Worm (Caenorhabditis elegans): ENCODE measurements around the gene ssp-10.
A peak's percentile ranks its signal among the peaks of the same experiment; 100 is the strongest.

Gene ssp-10

DNA sequence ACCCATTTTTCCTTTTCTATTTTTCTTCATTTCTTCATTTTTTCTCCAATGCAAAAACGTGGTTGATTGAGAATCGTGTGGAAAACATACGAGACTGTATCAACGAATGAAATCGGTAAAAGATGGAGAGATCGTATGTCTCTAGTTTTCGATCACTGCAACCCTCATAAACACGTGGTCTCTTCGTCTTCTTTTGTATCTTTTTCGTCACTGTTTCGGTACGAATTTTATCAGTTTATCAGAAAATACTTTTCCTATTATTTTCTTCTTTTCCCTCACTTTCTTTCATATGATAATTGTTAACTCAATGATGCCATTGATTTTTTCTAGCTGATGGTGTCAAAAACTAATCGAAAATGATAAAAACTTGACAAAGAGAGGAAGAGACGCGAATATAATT lies 24.8 kb upstream of the ssp-10 start (continued):
- TF ChIP-seq arid-1 (GFP tag; conservative IDR thresholded peaks at IDR 0.05) (no peak), lin-39 (tag; optimal IDR thresholded peaks at IDR 0.05) (no peak), ces-1 (GFP tag; optimal IDR thresholded peaks at IDR 0.05) (no peak), Y75B8A.6 (GFP tag; IDR thresholded peaks at IDR 0.05) (no peak), F10B5.3 (tag; optimal IDR thresholded peaks at IDR 0.05) (no peak), lim-7 (GFP tag; IDR thresholded peaks at IDR 0.05) (no peak), unc-39 (tag; optimal IDR thresholded peaks at IDR 0.05) (no peak), nhr-76 (tag; optimal IDR thresholded peaks at IDR 0.05) (no peak), unc-62 (GFP tag; optimal IDR thresholded peaks at IDR 0.05 in 1 of 2) (peak in 1 of 2 experiments; percentile 43), unc-62 (tag; optimal IDR thresholded peaks at IDR 0.05) (no peak), hmg-1.1 (GFP tag; IDR thresholded peaks at IDR 0.05) (no peak), madf-9 (GFP tag; conservative IDR thresholded peaks at IDR 0.05) (no peak), ceh-62 (tag; optimal IDR thresholded peaks at IDR 0.05) (no peak), ceh-44 (GFP tag; IDR thresholded peaks at IDR 0.05) (no peak), nhr-237 (tag; optimal IDR thresholded peaks at IDR 0.05) (no peak), tag-97 (GFP tag; IDR thresholded peaks at IDR 0.05) (no peak), saeg-2 (GFP tag; IDR thresholded peaks at IDR 0.05) (no peak), nhr-77 (tag; optimal IDR thresholded peaks at IDR 0.05) (no peak), tra-1 (GFP tag; IDR thresholded peaks at IDR 0.05) (no peak), ZK337.2 (GFP tag; IDR thresholded peaks at IDR 0.05) (no peak), skn-1 (tag; optimal IDR thresholded peaks at IDR 0.05) (no peak), pha-4 (GFP tag; IDR thresholded peaks at IDR 0.05) (no peak), pha-4 (tag; optimal IDR thresholded peaks at IDR 0.05) (no peak), dmd-6 (GFP tag; IDR thresholded peaks at IDR 0.05) (peak; percentile 92), nhr-11 (tag; optimal IDR thresholded peaks at IDR 0.05) (no peak), nhr-28 (tag; optimal IDR thresholded peaks at IDR 0.05) (peak; percentile 87), lin-1 (GFP tag; IDR thresholded peaks at IDR 0.05) (no peak), nhr-102 (tag; optimal IDR thresholded peaks at IDR 0.05) (no peak), snpc-1.2 (GFP tag; IDR thresholded peaks at IDR 0.05) (no peak), pqm-1 (tag; optimal IDR thresholded peaks at IDR 0.05) (peak; percentile 11), ceh-20 (GFP tag; IDR thresholded peaks at IDR 0.05) (no peak), nhr-25 (tag; optimal IDR thresholded peaks at IDR 0.05; ENCODE audit: borderline replicate concordance, insufficient read depth) (no peak), jun-1 (tag; optimal IDR thresholded peaks at IDR 0.05) (no peak), fos-1 (tag; optimal IDR thresholded peaks at IDR 0.05) (no peak), daf-16 (GFP tag; optimal IDR thresholded peaks at IDR 0.05) (no peak), daf-16 (tag; optimal IDR thresholded peaks at IDR 0.05) (peak; percentile 88), gei-8 (GFP tag; optimal IDR thresholded peaks at IDR 0.05) (no peak), nhr-42 (GFP tag; IDR thresholded peaks at IDR 0.05) (no peak), ztf-11 (tag; optimal IDR thresholded peaks at IDR 0.05) (no peak), lin-38 (GFP tag; IDR thresholded peaks at IDR 0.05) (no peak), mep-1 (tag; optimal IDR thresholded peaks at IDR 0.05) (peak; percentile 50), nhr-41 (GFP tag; IDR thresholded peaks at IDR 0.05) (no peak), F26F4.8 (GFP tag; conservative IDR thresholded peaks at IDR 0.05) (no peak), ama-1 (optimal IDR thresholded peaks at IDR 0.05) (no peak), R02D3.7 (tag; optimal IDR thresholded peaks at IDR 0.05) (no peak), ztf-7 (tag; optimal IDR thresholded peaks at IDR 0.05) (no peak), hlh-30 (tag; optimal IDR thresholded peaks at IDR 0.05; ENCODE audit: insufficient read depth) (peak; percentile 76), aha-1 (tag) (no peak), dpl-1 (GFP tag; optimal IDR thresholded peaks at IDR 0.05) (peak; percentile 14), zag-1 (tag; optimal IDR thresholded peaks at IDR 0.05) (no peak), ctbp-1 (GFP tag; IDR thresholded peaks at IDR 0.05) (no peak), spr-3 (GFP tag; optimal IDR thresholded peaks at IDR 0.05) (no peak), daf-19 (GFP tag; conservative IDR thresholded peaks at IDR 0.05) (no peak), php-3 (GFP tag; IDR thresholded peaks at IDR 0.05) (0 out of 2 replicates have a peak, but pooled peaks have one; percentile 20)

Measured in whole organism, L4 larva.